Worm (Caenorhabditis elegans) whole organism, young adult: ENCODE results near the gene dhs-8.

Source experiments
- F49E8.2 ChIP-seq: sonication (generic microtip); optimal IDR thresholded peaks from 3 replicates; lab custom pipeline; 2017; ENCODE audit warnings: missing genetic modification characterization, mild to moderate bottlenecking, missing compliant biosample characterization, antibody characterized with exemption, moderate library complexity; ENCODE audit not compliant: insufficient read depth
- Y53F4B.3 ChIP-seq: fragments of 200-800 bp; sonication (Bioruptor generic); IDR thresholded peaks from 2 replicates; pipeline ENCODE4 v1.3.6; 2022; ENCODE audit warnings: missing genetic modification reagents, missing genetic modification characterization, missing compliant biosample characterization
- atf-7 ChIP-seq: sonication (generic microtip); optimal IDR thresholded peaks from 2 replicates; lab custom pipeline; 2017; ENCODE audit warnings: mild to moderate bottlenecking, missing genetic modification characterization, missing compliant biosample characterization
- attf-6 ChIP-seq: fragments of 200-800 bp; sonication (Bioruptor generic); IDR thresholded peaks from 2 replicates; pipeline ENCODE4 v1.3.6; 2022; ENCODE audit warnings: missing genetic modification reagents, missing genetic modification characterization, missing compliant biosample characterization
- him-1 ChIP-seq: sonication (generic microtip); optimal IDR thresholded peaks from 2 replicates; lab custom pipeline; 2016; ENCODE audit warnings: missing genotype, missing genetic modification reagents, missing genetic modification characterization, missing compliant biosample characterization
- madf-8 ChIP-seq: fragments of 200-800 bp; sonication (Bioruptor generic); conservative IDR thresholded peaks from 2 replicates; pipeline ENCODE4 v1.3.6; 2022; ENCODE audit warnings: missing genetic modification reagents, missing genetic modification characterization, missing compliant biosample characterization
- mel-28 ChIP-seq: sonication (generic microtip); optimal IDR thresholded peaks from 2 replicates; lab custom pipeline; 2016; ENCODE audit warnings: borderline replicate concordance, mild to moderate bottlenecking, missing genetic modification characterization, missing compliant biosample characterization
- nhr-27 ChIP-seq: fragments of 200-800 bp; sonication (Bioruptor generic); optimal IDR thresholded peaks from 2 replicates; lab custom pipeline; 2018; ENCODE audit warnings: mild to moderate bottlenecking, missing genetic modification characterization, moderate library complexity, missing compliant biosample characterization
- snpc-3.4 ChIP-seq: sonication (generic microtip); optimal IDR thresholded peaks from 2 replicates; lab custom pipeline; 2017; ENCODE audit warnings: missing genetic modification characterization, mild to moderate bottlenecking, missing compliant biosample characterization, antibody characterized with exemption, moderate library complexity, missing genotype, missing genetic modification reagents
- snpc-4 ChIP-seq, 5 experiments: fragments of 150-350 bp in 1 of 5; sonication (generic microtip) in 4 of 5; optimal IDR thresholded peaks; 2 replicates each; lab custom pipeline; 2014 to 2018; ENCODE audit warnings: missing genetic modification characterization in 5 of 5, missing biosample characterization in 3 of 5, antibody characterized with exemption in 2 of 5, mild to moderate bottlenecking in 2 of 5, missing compliant biosample characterization in 2 of 5, missing genotype in 2 of 5, moderate library complexity in 2 of 5, missing genetic modification reagents in 1 of 5
- unc-130 ChIP-seq: sonication (generic microtip); optimal IDR thresholded peaks from 2 replicates; lab custom pipeline; 2016; ENCODE audit warnings: missing genetic modification reagents, missing genetic modification characterization, missing compliant biosample characterization
- unc-62 ChIP-seq: fragments of 150-350 bp; optimal IDR thresholded peaks from 2 replicates; lab custom pipeline; 2014; ENCODE audit warnings: missing biosample characterization, missing genetic modification reagents, missing genetic modification characterization
- xnd-1 ChIP-seq: sonication (generic microtip); optimal IDR thresholded peaks from 2 replicates; lab custom pipeline; 2016; ENCODE audit warnings: missing genotype, missing genetic modification reagents, missing genetic modification characterization, missing compliant biosample characterization

ce11 chrII:14527104-14527503 lies 29.3 kb downstream of the dhs-8 start:
- no peak for TF ChIP-seq unc-62
- TF ChIP-seq mel-28 (tag; lab: Kevin White, UChicago): no peak
- TF ChIP-seq unc-130 (GFP tag; lab: Kevin White, UChicago): no peak
- no peak for TF ChIP-seq snpc-3.4
- no peak for TF ChIP-seq him-1 (tag; lab: Kevin White, UChicago)
- TF ChIP-seq F49E8.2 (tag; lab: Kevin White, UChicago): no peak
- TF ChIP-seq attf-6 (GFP tag; lab: Robert Waterston, UW): no peak
- no peak for TF ChIP-seq nhr-27 (tag; lab: Kevin White, UChicago)
- no peak for TF ChIP-seq snpc-4 (GFP tag; optimal IDR thresholded peaks at IDR 0.05; lab: Kevin White, UChicago)
- no peak for TF ChIP-seq snpc-4 (tag; optimal IDR thresholded peaks at IDR 0.05; lab: Kevin White, UChicago)
- no peak for TF ChIP-seq madf-8 (GFP tag; lab: Robert Waterston, UW)
- no peak for TF ChIP-seq atf-7 (tag; lab: Kevin White, UChicago)
- no peak for TF ChIP-seq xnd-1 (tag; lab: Kevin White, UChicago)
- TF ChIP-seq Y53F4B.3 (GFP tag; lab: Robert Waterston, UW): no peak
